Fruit fly (Drosophila melanogaster) whole organism, wandering third instar larva: Measurements from ENCODE around the gene Atac3.

ENCODE experiments used
- Dif ChIP-seq: fragments of 200-275, 200-300 bp; sonication (Bioruptor generic); optimal IDR thresholded peaks from 2 replicates; lab custom pipeline; 2018; ENCODE audit warnings: missing biosample characterization, missing genetic modification characterization; ENCODE audit not compliant: partially characterized antibody
- Myc ChIP-seq: fragments of >200 bp; optimal IDR thresholded peaks from 2 replicates; lab custom pipeline; 2017
- br ChIP-seq: fragments of 200-800 bp; sonication (Bioruptor generic); optimal IDR thresholded peaks from 2 replicates; lab custom pipeline; 2016; ENCODE audit warnings: missing biosample characterization, missing genetic modification characterization
- ey ChIP-seq: fragments of 200-800 bp; sonication (Bioruptor generic); optimal IDR thresholded peaks from 2 replicates; lab custom pipeline; 2016; ENCODE audit warnings: missing biosample characterization, missing genetic modification characterization
- psq ChIP-seq: fragments of 200-800 bp; sonication (Bioruptor generic); optimal IDR thresholded peaks from 3 replicates; lab custom pipeline; 2017; ENCODE audit warnings: missing biosample characterization, mild to moderate bottlenecking, missing genetic modification characterization, moderate library complexity

DNA sequence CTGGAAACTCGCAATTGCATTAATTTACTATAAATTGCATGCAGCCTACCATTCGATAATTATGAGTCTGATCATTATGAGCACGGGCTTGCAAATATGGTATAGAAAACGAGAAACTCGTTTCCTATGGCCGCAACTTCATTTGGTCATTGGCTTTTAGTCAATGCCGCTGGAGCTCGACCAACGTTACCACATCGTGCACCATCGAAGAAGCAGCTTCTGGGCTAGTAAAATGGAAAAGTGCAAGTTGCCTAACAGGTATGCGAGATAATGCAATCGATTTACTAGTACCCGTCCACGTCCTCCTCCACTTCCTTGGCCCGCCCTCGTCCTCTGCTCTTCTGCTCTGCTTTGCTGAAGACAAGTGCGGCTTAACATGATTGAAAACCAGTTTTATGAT is 43.5 kb downstream of the Atac3 start:
- TF ChIP-seq Dif (GFP tag; lab: Kevin White, UChicago) (no peak), Myc (lab: Kevin White, UChicago) (no peak), ey (GFP tag; lab: Kevin White, UChicago) (no peak), br (GFP tag; lab: Kevin White, UChicago) (no peak), psq (GFP tag; lab: Kevin White, UChicago) (no peak)
